Fruit fly (Drosophila melanogaster) whole organism, embryonic: ENCODE results near the gene CG31633.
A peak's percentile ranks its signal among the peaks of the same experiment; 100 is the strongest.

ENCODE experiments used
- B-H2 ChIP-seq: fragments of 200-800 bp; sonication (Bioruptor generic); optimal IDR thresholded peaks from 2 replicates; lab custom pipeline; 2018; ENCODE audit warnings: missing biosample characterization, mild to moderate bottlenecking, missing genetic modification characterization
- BEAF-32 ChIP-seq: fragments of 200-800 bp; sonication (Bioruptor generic); optimal IDR thresholded peaks from 3 replicates; lab custom pipeline; 2017; ENCODE audit warnings: missing biosample characterization, missing genetic modification characterization, mild to moderate bottlenecking, moderate library complexity, missing genetic modification reagents
- CG11723 ChIP-seq: fragments of 200-800 bp; sonication (Bioruptor generic); optimal IDR thresholded peaks from 2 replicates; lab custom pipeline; 2017; ENCODE audit warnings: missing biosample characterization, mild to moderate bottlenecking, missing genetic modification characterization
- CG12942 ChIP-seq: fragments of 200-800 bp; sonication (Bioruptor generic); optimal IDR thresholded peaks from 3 replicates; lab custom pipeline; 2016; ENCODE audit warnings: missing biosample characterization, missing genetic modification characterization
- CG13296 ChIP-seq: fragments of 200-800 bp; sonication (Bioruptor generic); optimal IDR thresholded peaks from 3 replicates; lab custom pipeline; 2018; ENCODE audit warnings: missing biosample characterization, mild to moderate bottlenecking, missing genetic modification characterization
- CG14965 ChIP-seq: fragments of 200-800 bp; sonication (Bioruptor generic); optimal IDR thresholded peaks from 2 replicates; lab custom pipeline; 2016; ENCODE audit warnings: missing biosample characterization, missing genetic modification characterization, borderline replicate concordance
- CG15479 ChIP-seq: fragments of 200-800 bp; sonication (Bioruptor generic); optimal IDR thresholded peaks from 3 replicates; lab custom pipeline; 2019; ENCODE audit warnings: missing biosample characterization, mild to moderate bottlenecking, missing genetic modification characterization, moderate library complexity
- CG15514 ChIP-seq: fragments of 200-800 bp; sonication (Bioruptor generic); optimal IDR thresholded peaks from 3 replicates; lab custom pipeline; 2017; ENCODE audit warnings: missing biosample characterization, missing genetic modification characterization, mild to moderate bottlenecking, moderate library complexity, missing genetic modification reagents
- CG16863 ChIP-seq: fragments of 200-800 bp; sonication (Bioruptor generic); optimal IDR thresholded peaks from 3 replicates; lab custom pipeline; 2016; ENCODE audit warnings: missing biosample characterization, missing genetic modification characterization
- CG1792 ChIP-seq: fragments of 200-800 bp; sonication (Bioruptor generic); optimal IDR thresholded peaks from 2 replicates; lab custom pipeline; 2016; ENCODE audit warnings: missing biosample characterization, missing genetic modification characterization
- CG31224 ChIP-seq: fragments of 200-800 bp; sonication (Bioruptor generic); IDR thresholded peaks from 2 replicates; pipeline ENCODE4 v1.3.6; 2022; ENCODE audit warnings: missing biosample characterization, missing genetic modification characterization
- CG31388 ChIP-seq: fragments of 200-800 bp; sonication (Bioruptor generic); optimal IDR thresholded peaks from 2 replicates; lab custom pipeline; 2016; ENCODE audit warnings: missing biosample characterization, missing genetic modification characterization
- CG32767 ChIP-seq: fragments of 200-800 bp; sonication (Bioruptor generic); IDR thresholded peaks from 2 replicates; pipeline ENCODE4 v1.3.6; 2022; ENCODE audit warnings: missing biosample characterization, missing genetic modification characterization
- CG34376 ChIP-seq: fragments of 200-800 bp; sonication (Bioruptor generic); optimal IDR thresholded peaks from 2 replicates; lab custom pipeline; 2018; ENCODE audit warnings: missing biosample characterization, mild to moderate bottlenecking, missing genetic modification characterization
- CG4617 ChIP-seq: fragments of 200-800 bp; sonication (Bioruptor generic); optimal IDR thresholded peaks from 3 replicates; lab custom pipeline; 2016; ENCODE audit warnings: missing biosample characterization, missing genetic modification characterization, borderline replicate concordance
- CG7745 ChIP-seq: fragments of 200-800 bp; sonication (Bioruptor generic); optimal IDR thresholded peaks from 2 replicates; lab custom pipeline; 2018; ENCODE audit warnings: missing biosample characterization, mild to moderate bottlenecking, missing genetic modification characterization, moderate library complexity
- CG8478 ChIP-seq: fragments of >200 bp; optimal IDR thresholded peaks from 2 replicates; lab custom pipeline; 2018
- Elba2 ChIP-seq: fragments of 200-800 bp; sonication (Bioruptor generic); optimal IDR thresholded peaks from 3 replicates; lab custom pipeline; 2016; ENCODE audit warnings: missing biosample characterization, missing genetic modification characterization
- Hand ChIP-seq: fragments of 200-800 bp; sonication (Bioruptor generic); optimal IDR thresholded peaks from 2 replicates; lab custom pipeline; 2017; ENCODE audit warnings: mild to moderate bottlenecking, missing biosample characterization, missing genetic modification reagents, missing genetic modification characterization
- Hey ChIP-seq: fragments of 200-800 bp; sonication (Bioruptor generic); optimal IDR thresholded peaks from 3 replicates; lab custom pipeline; 2018; ENCODE audit warnings: missing biosample characterization, mild to moderate bottlenecking, missing genetic modification characterization
- Hmr ChIP-seq: fragments of 200-800 bp; sonication (Bioruptor generic); optimal IDR thresholded peaks from 3 replicates; lab custom pipeline; 2017; ENCODE audit warnings: mild to moderate bottlenecking, missing biosample characterization, missing genetic modification reagents, missing genetic modification characterization
- Med ChIP-seq: fragments of 200-800 bp; sonication (Bioruptor generic); peaks from one replicate; lab custom pipeline; 2016; ENCODE audit warnings: missing biosample characterization, missing genetic modification characterization, mild to moderate bottlenecking, inconsistent platforms, moderate library complexity
- PHDP ChIP-seq: fragments of 200-800 bp; sonication (Bioruptor generic); optimal IDR thresholded peaks from 3 replicates; lab custom pipeline; 2018; ENCODE audit warnings: missing biosample characterization, mild to moderate bottlenecking, missing genetic modification characterization, moderate library complexity
- Pdp1 ChIP-seq, 2 experiments: fragments of 200-800 bp; sonication (Bioruptor generic); optimal IDR thresholded peaks; 3 replicates each; lab custom pipeline; 2016; ENCODE audit warnings: missing biosample characterization in 2 of 2, missing genetic modification characterization in 2 of 2, mild to moderate bottlenecking in 1 of 2, moderate library complexity in 1 of 2
- Poxn ChIP-seq: fragments of 200-800 bp; sonication (Bioruptor generic); IDR thresholded peaks from 2 replicates; pipeline ENCODE4 v1.3.6; 2022; ENCODE audit warnings: missing biosample characterization, missing genetic modification characterization
- Sox102F ChIP-seq: fragments of 200-800 bp; sonication (Bioruptor generic); optimal IDR thresholded peaks from 2 replicates; lab custom pipeline; 2018; ENCODE audit warnings: missing biosample characterization, mild to moderate bottlenecking, missing genetic modification characterization, moderate library complexity
- Usf ChIP-seq: fragments of 200-800 bp; sonication (Bioruptor generic); optimal IDR thresholded peaks from 2 replicates; lab custom pipeline; 2017; ENCODE audit warnings: missing genotype, missing biosample characterization, missing genetic modification characterization
- dan ChIP-seq: fragments of 200-800 bp; sonication (Bioruptor generic); IDR thresholded peaks from 2 replicates; pipeline ENCODE4 v1.3.6; 2022; ENCODE audit warnings: missing biosample characterization, missing genetic modification characterization
- dmrt11E ChIP-seq: fragments of 200-800 bp; sonication (Bioruptor generic); optimal IDR thresholded peaks from 3 replicates; lab custom pipeline; 2018; ENCODE audit warnings: missing biosample characterization, mild to moderate bottlenecking, missing genetic modification characterization, moderate library complexity
- exex ChIP-seq: fragments of 200-800 bp; sonication (Bioruptor generic); optimal IDR thresholded peaks from 4 replicates; lab custom pipeline; 2018; ENCODE audit warnings: missing biosample characterization, mild to moderate bottlenecking, missing genetic modification characterization, moderate library complexity
- fd102C ChIP-seq: fragments of 200-800 bp; sonication (Bioruptor generic); optimal IDR thresholded peaks from 2 replicates; lab custom pipeline; 2018; ENCODE audit warnings: missing biosample characterization, mild to moderate bottlenecking, missing genetic modification characterization, moderate library complexity
- gcm2 ChIP-seq: fragments of 200-800 bp; sonication (Bioruptor generic); optimal IDR thresholded peaks from 2 replicates; lab custom pipeline; 2016; ENCODE audit warnings: missing biosample characterization, missing genetic modification characterization
- ind ChIP-seq: fragments of 200-800 bp; sonication (Bioruptor generic); optimal IDR thresholded peaks from 3 replicates; lab custom pipeline; 2016; ENCODE audit warnings: missing biosample characterization, missing genetic modification characterization
- inv ChIP-seq: fragments of 200-800 bp; sonication (Bioruptor generic); IDR thresholded peaks from 2 replicates; pipeline ENCODE4 v1.3.6; 2022; ENCODE audit warnings: missing biosample characterization, missing genetic modification characterization; ENCODE audit not compliant: partially characterized antibody
- klu ChIP-seq: fragments of 200-800 bp; sonication (Bioruptor generic); IDR thresholded peaks from 2 replicates; pipeline ENCODE4 v1.3.6; 2022; ENCODE audit warnings: missing biosample characterization, missing genetic modification characterization
- mirr ChIP-seq: fragments of 200-800 bp; sonication (Bioruptor generic); optimal IDR thresholded peaks from 3 replicates; lab custom pipeline; 2018; ENCODE audit warnings: missing biosample characterization, mild to moderate bottlenecking, missing genetic modification characterization
- otp ChIP-seq: fragments of 200-800 bp; sonication (Bioruptor generic); IDR thresholded peaks from 3 replicates; pipeline ENCODE4, ENCODE4 v1.3.6; 2022; ENCODE audit warnings: missing biosample characterization, missing genetic modification characterization
- ranshi ChIP-seq: fragments of 200-800 bp; sonication (Bioruptor generic); IDR thresholded peaks from 2 replicates; pipeline ENCODE4 v1.3.6; 2022; ENCODE audit warnings: missing biosample characterization, missing genetic modification characterization
- sens-2 ChIP-seq: fragments of 200-800 bp; sonication (Bioruptor generic); IDR thresholded peaks from 2 replicates; pipeline ENCODE4 v1.3.6; 2022; ENCODE audit warnings: missing biosample characterization, missing genetic modification characterization
- sug ChIP-seq: fragments of 200-800 bp; optimal IDR thresholded peaks from 2 replicates; lab custom pipeline; 2019; ENCODE audit warnings: missing biosample characterization, mild to moderate bottlenecking, missing genetic modification characterization, moderate library complexity
- tap ChIP-seq: fragments of 200-800 bp; optimal IDR thresholded peaks from 3 replicates; lab custom pipeline; 2019; ENCODE audit warnings: missing biosample characterization, mild to moderate bottlenecking, missing genetic modification characterization, moderate library complexity
- tio ChIP-seq: fragments of 200-800 bp; sonication (Bioruptor generic); optimal IDR thresholded peaks from 2 replicates; lab custom pipeline; 2017; ENCODE audit warnings: missing biosample characterization, missing genetic modification characterization, inconsistent platforms
- usp ChIP-seq: fragments of >200 bp; optimal IDR thresholded peaks from 2 replicates; lab custom pipeline; 2017; ENCODE audit warnings: missing biosample characterization, missing genetic modification characterization
- wdn ChIP-seq: fragments of 200-800 bp; sonication (Bioruptor generic); IDR thresholded peaks from 2 replicates; pipeline ENCODE4 v1.3.6; 2022; ENCODE audit warnings: missing biosample characterization, missing genetic modification characterization

CG31633 gene

DNA sequence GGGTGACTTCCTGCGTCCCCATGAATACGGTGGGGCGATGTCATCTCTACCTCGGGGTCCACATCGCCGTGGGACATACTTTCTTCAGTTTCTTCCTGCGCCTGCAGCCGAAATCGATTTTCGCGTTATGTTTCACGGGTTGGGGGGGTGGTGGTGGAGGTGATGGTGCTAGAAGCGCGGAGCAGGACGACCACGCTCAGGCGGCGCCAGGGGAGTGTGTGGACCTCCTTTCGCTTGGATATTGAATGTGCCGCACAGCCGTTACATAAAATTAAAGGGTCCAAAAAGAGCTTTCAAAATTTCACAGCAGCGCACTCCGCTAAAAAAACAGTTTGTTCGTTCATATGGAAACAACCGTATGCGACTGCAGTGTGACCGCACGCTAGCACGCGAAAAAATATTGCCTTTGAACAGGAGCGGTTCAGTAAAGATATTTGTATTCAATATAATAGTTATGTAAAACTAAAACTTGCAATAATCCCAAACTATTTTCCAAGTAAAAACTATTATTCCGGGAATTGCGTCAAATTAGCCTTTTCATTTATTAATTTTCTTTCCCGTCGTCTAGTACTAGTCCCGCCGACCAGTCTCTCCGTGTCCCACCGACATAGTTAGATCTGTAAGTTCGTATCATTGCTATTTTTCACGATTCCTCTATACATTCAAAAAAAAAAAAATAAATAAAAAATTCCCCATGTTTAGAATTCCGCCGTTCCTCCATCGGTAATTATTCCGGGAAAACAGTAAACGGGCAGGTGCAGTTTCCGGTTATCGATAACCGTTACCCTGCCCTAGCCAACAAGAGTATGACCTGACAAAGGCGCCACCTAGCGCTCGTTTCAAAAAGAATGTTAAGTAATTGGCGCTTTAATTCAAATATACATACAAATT lies 28.1 kb upstream of the CG31633 start, which contains the start of gene Nhe3 (continued):
- peak; percentile 87; the same call in 1 of the 2 replicates for TF ChIP-seq ranshi (GFP tag; lab: Robert Waterston, UW)
- peak; percentile 74 for TF ChIP-seq otp (GFP tag; lab: Robert Waterston, UW)
- TF ChIP-seq tap (tag; lab: Kevin White, UChicago): no peak
- peak; percentile 73 for TF ChIP-seq CG4617 (GFP tag; lab: Kevin White, UChicago)
- TF ChIP-seq CG16863 (GFP tag; lab: Kevin White, UChicago): peak; percentile 77
- TF ChIP-seq CG11723 (GFP tag; lab: Kevin White, UChicago): peak; percentile 75
- 0 out of 2 replicates have a peak, but pooled peaks have one; percentile 19 for TF ChIP-seq dan (GFP tag; lab: Robert Waterston, UW)
- TF ChIP-seq CG15479 (GFP tag; lab: Kevin White, UChicago): no peak
- TF ChIP-seq inv (GFP tag; lab: Robert Waterston, UW): peak; percentile 51; the same call in 1 of the 2 replicates
- TF ChIP-seq gcm2 (GFP tag; lab: Kevin White, UChicago): peak; percentile 50
- peak; percentile 63 for TF ChIP-seq CG31224
- TF ChIP-seq Hey: no peak
- TF ChIP-seq ind (GFP tag; lab: Kevin White, UChicago): peak; percentile 80
- TF ChIP-seq CG12942 (GFP tag; lab: Kevin White, UChicago): peak; percentile 65
- no peak for TF ChIP-seq CG8478
- TF ChIP-seq CG32767 (GFP tag; lab: Robert Waterston, UW): no peak; the same call in 1 of the 2 replicates
- peak; percentile 77 for TF ChIP-seq dmrt11E (tag; lab: Kevin White, UChicago)
- TF ChIP-seq Usf (GFP tag; lab: Kevin White, UChicago): peak; percentile 63
- TF ChIP-seq Elba2 (GFP tag; lab: Kevin White, UChicago): no peak
- TF ChIP-seq Sox102F (GFP tag; lab: Kevin White, UChicago): no peak
- TF ChIP-seq PHDP (tag; lab: Kevin White, UChicago): peak; percentile 71
- peak; percentile 54 for TF ChIP-seq wdn (GFP tag; lab: Robert Waterston, UW)
- TF ChIP-seq klu (GFP tag; lab: Robert Waterston, UW): peak; percentile 74
- peak; percentile 56 for TF ChIP-seq BEAF-32 (GFP tag; lab: Kevin White, UChicago)
- TF ChIP-seq tio (GFP tag; lab: Kevin White, UChicago): peak; percentile 76
- peak; percentile 63 for TF ChIP-seq Hand (GFP tag; lab: Kevin White, UChicago)
- TF ChIP-seq Hmr (GFP tag; lab: Kevin White, UChicago): peak; percentile 53
- TF ChIP-seq Poxn (GFP tag; lab: Robert Waterston, UW): peak; percentile 60
- TF ChIP-seq sens-2 (GFP tag; lab: Robert Waterston, UW): peak; percentile 60; the same call in 1 of the 2 replicates
- TF ChIP-seq Med (GFP tag; lab: Kevin White, UChicago): peak; percentile 97
- no peak for TF ChIP-seq fd102C (GFP tag; lab: Kevin White, UChicago)
- TF ChIP-seq CG14965: peak; percentile 36

DNA sequence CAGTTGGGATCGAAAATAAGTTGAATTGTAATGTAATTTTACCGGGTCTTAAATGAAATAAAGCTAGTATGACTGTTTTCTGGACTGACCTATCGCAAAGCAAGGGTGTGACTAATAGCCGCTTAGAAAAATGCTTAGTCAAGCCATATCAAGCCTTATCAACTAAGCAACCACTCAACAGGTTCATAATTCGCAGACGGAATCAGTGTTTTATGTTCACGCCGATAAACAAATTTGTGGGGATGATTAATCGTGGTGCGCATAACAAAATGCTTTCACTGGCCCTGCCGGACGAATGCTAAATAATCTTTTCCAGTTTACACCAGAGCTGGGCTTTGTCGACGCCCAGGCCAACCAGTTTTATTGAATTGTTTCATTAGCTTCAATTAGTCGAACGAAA lies 26.8 kb upstream of the CG31633 start:
- peak; percentile 18 for TF ChIP-seq CG13296 (GFP tag; lab: Kevin White, UChicago)
- TF ChIP-seq mirr (GFP tag; lab: Kevin White, UChicago): peak; percentile 71
- TF ChIP-seq CG1792 (GFP tag; lab: Kevin White, UChicago): no peak
- TF ChIP-seq B-H2 (GFP tag; lab: Kevin White, UChicago): peak; percentile 19
- peak in 1 of 2 experiments; percentile 39 for TF ChIP-seq Pdp1 (GFP tag; optimal IDR thresholded peaks at IDR 0.05; lab: Kevin White, UChicago)
- TF ChIP-seq exex: peak; percentile 87
- no peak for TF ChIP-seq CG7745 (tag; lab: Kevin White, UChicago)
- peak; percentile 61 for TF ChIP-seq sug (tag; lab: Kevin White, UChicago)
- TF ChIP-seq otp (GFP tag; lab: Robert Waterston, UW): 0 out of 3 replicates have a peak, but pooled peaks have one; percentile 41
- no peak for TF ChIP-seq usp (GFP tag; lab: Kevin White, UChicago)
- peak; percentile 28 for TF ChIP-seq Med (GFP tag; lab: Kevin White, UChicago)
- peak; percentile 74 for TF ChIP-seq CG34376 (GFP tag; lab: Kevin White, UChicago)
- no peak for TF ChIP-seq CG31388 (GFP tag; lab: Kevin White, UChicago)
- TF ChIP-seq CG15514 (GFP tag; lab: Kevin White, UChicago): peak; percentile 71
